Worm (Caenorhabditis elegans) whole organism, young adult: ENCODE data around the gene ins-23.

ENCODE experiments used
- B0019.2 ChIP-seq: fragments of 200-800 bp; sonication (Bioruptor generic); conservative IDR thresholded peaks from 2 replicates; pipeline ENCODE4 v1.3.6; 2022; ENCODE audit warnings: missing genetic modification reagents, missing genetic modification characterization, missing compliant biosample characterization
- C06A6.2 ChIP-seq: fragments of 200-800 bp; sonication (Bioruptor generic); conservative IDR thresholded peaks from 2 replicates; pipeline ENCODE4 v1.3.6; 2022; ENCODE audit warnings: missing genetic modification characterization, missing compliant biosample characterization
- D2030.7 ChIP-seq: fragments of 200-800 bp; sonication (Bioruptor generic); IDR thresholded peaks from 2 replicates; pipeline ENCODE4 v1.3.6; 2022; ENCODE audit warnings: missing genetic modification reagents, missing genetic modification characterization, missing compliant biosample characterization
- F23B12.7 ChIP-seq: sonication (generic microtip); optimal IDR thresholded peaks from 2 replicates; lab custom pipeline; 2017; ENCODE audit warnings: missing genetic modification characterization, mild to moderate bottlenecking, missing compliant biosample characterization, antibody characterized with exemption, moderate library complexity; ENCODE audit not compliant: insufficient read depth
- F52B5.7 ChIP-seq: sonication (generic microtip); optimal IDR thresholded peaks from 2 replicates; lab custom pipeline; 2016; ENCODE audit warnings: mild to moderate bottlenecking, missing genetic modification characterization, missing compliant biosample characterization
- F57C9.4 ChIP-seq: sonication (generic microtip); optimal IDR thresholded peaks from 2 replicates; lab custom pipeline; 2017; ENCODE audit warnings: mild to moderate bottlenecking, missing genetic modification characterization, missing compliant biosample characterization
- K12H6.12 ChIP-seq: fragments of 200-800 bp; sonication (Bioruptor generic); optimal IDR thresholded peaks from 2 replicates; lab custom pipeline; 2018; ENCODE audit warnings: mild to moderate bottlenecking, missing genetic modification characterization, missing compliant biosample characterization
- T07F8.4 ChIP-seq: sonication (generic microtip); optimal IDR thresholded peaks from 2 replicates; lab custom pipeline; 2016; ENCODE audit warnings: mild to moderate bottlenecking, missing genetic modification characterization, moderate library complexity, missing compliant biosample characterization
- T26A5.8 ChIP-seq: sonication (generic microtip); optimal IDR thresholded peaks from 2 replicates; lab custom pipeline; 2016; ENCODE audit warnings: missing genetic modification characterization, missing compliant biosample characterization
- ZK185.1 ChIP-seq: sonication (generic microtip); optimal IDR thresholded peaks from 2 replicates; lab custom pipeline; 2016; ENCODE audit warnings: mild to moderate bottlenecking, missing genetic modification characterization, missing compliant biosample characterization; ENCODE audit not compliant: poor library complexity, severe bottlenecking
- ama-1 ChIP-seq, 3 experiments: fragments of 150-350 bp in 1 of 3; sonication (generic microtip) in 2 of 3; optimal IDR thresholded peaks; 2 replicates each; lab custom pipeline; 2014 to 2018; ENCODE audit warnings: missing biosample characterization in 2 of 3, missing genetic modification characterization in 2 of 3, missing genetic modification reagents in 2 of 3
- aptf-2 ChIP-seq: fragments of 200-800 bp; sonication (Bioruptor generic); conservative IDR thresholded peaks from 2 replicates; pipeline ENCODE4 v1.3.6; 2022; ENCODE audit warnings: missing genetic modification reagents, missing genetic modification characterization, missing compliant biosample characterization
- aptf-3 ChIP-seq: fragments of 200-800 bp; sonication (Bioruptor generic); IDR thresholded peaks from 2 replicates; pipeline ENCODE4 v1.3.6; 2022; ENCODE audit warnings: missing genetic modification characterization, missing compliant biosample characterization
- atf-7 ChIP-seq: sonication (generic microtip); optimal IDR thresholded peaks from 2 replicates; lab custom pipeline; 2017; ENCODE audit warnings: mild to moderate bottlenecking, missing genetic modification characterization, missing compliant biosample characterization
- attf-5 ChIP-seq: fragments of 200-800 bp; sonication (Bioruptor generic); optimal IDR thresholded peaks from 2 replicates; lab custom pipeline; 2018; ENCODE audit warnings: mild to moderate bottlenecking, missing genetic modification characterization, missing compliant biosample characterization
- bed-2 ChIP-seq: fragments of 200-800 bp; sonication (Bioruptor generic); IDR thresholded peaks from 2 replicates; pipeline ENCODE4 v1.3.6; 2022; ENCODE audit warnings: missing genetic modification reagents, missing genetic modification characterization, missing compliant biosample characterization
- ceh-27 ChIP-seq: fragments of 200-800 bp; sonication (Bioruptor generic); optimal IDR thresholded peaks from 2 replicates; lab custom pipeline; 2018; ENCODE audit warnings: mild to moderate bottlenecking, missing genetic modification characterization, moderate library complexity, missing compliant biosample characterization
- ceh-79 ChIP-seq: sonication (generic microtip); optimal IDR thresholded peaks from 2 replicates; lab custom pipeline; 2017; ENCODE audit warnings: mild to moderate bottlenecking, missing genetic modification characterization, missing compliant biosample characterization
- ceh-91 ChIP-seq: fragments of 200-800 bp; sonication (Bioruptor generic); IDR thresholded peaks from 2 replicates; pipeline ENCODE4 v1.3.6; 2022; ENCODE audit warnings: missing genetic modification reagents, missing genetic modification characterization, missing compliant biosample characterization
- egl-44 ChIP-seq: fragments of 200-800 bp; sonication (Bioruptor generic); IDR thresholded peaks from 2 replicates; pipeline ENCODE4 v1.3.6; 2022; ENCODE audit warnings: missing genetic modification reagents, missing genetic modification characterization, missing compliant biosample characterization
- him-1 ChIP-seq: sonication (generic microtip); optimal IDR thresholded peaks from 2 replicates; lab custom pipeline; 2016; ENCODE audit warnings: missing genotype, missing genetic modification reagents, missing genetic modification characterization, missing compliant biosample characterization
- hrde-1 ChIP-seq: sonication (generic microtip); optimal IDR thresholded peaks from 2 replicates; lab custom pipeline; 2016; ENCODE audit warnings: missing genetic modification characterization, mild to moderate bottlenecking, missing compliant biosample characterization, moderate library complexity, missing genotype, missing genetic modification reagents, borderline replicate concordance
- hsf-1 ChIP-seq: fragments of 200-800 bp; sonication (Bioruptor generic); IDR thresholded peaks from 2 replicates; pipeline ENCODE4 v1.3.6; 2022; ENCODE audit warnings: missing genetic modification reagents, missing genetic modification characterization, missing compliant biosample characterization
- let-607 ChIP-seq, 2 experiments: fragments of 200-800 bp in 1 of 2; sonication (Bioruptor generic) in 1 of 2; sonication (generic microtip) in 1 of 2; optimal IDR thresholded peaks; 2 replicates each; lab custom pipeline; 2016 to 2018; ENCODE audit warnings: mild to moderate bottlenecking in 2 of 2, missing compliant biosample characterization in 2 of 2, missing genetic modification characterization in 2 of 2, moderate library complexity in 2 of 2, missing genotype in 1 of 2
- lir-1 ChIP-seq: fragments of 200-800 bp; sonication (Bioruptor generic); conservative IDR thresholded peaks from 2 replicates; pipeline ENCODE4 v1.3.6; 2022; ENCODE audit warnings: missing genetic modification reagents, missing genetic modification characterization, missing compliant biosample characterization
- lsl-1 ChIP-seq: fragments of 200-800 bp; sonication (Bioruptor generic); optimal IDR thresholded peaks from 2 replicates; lab custom pipeline; 2018; ENCODE audit warnings: mild to moderate bottlenecking, missing genetic modification characterization, moderate library complexity, missing compliant biosample characterization
- madf-3 ChIP-seq: fragments of 200-800 bp; sonication (Bioruptor generic); IDR thresholded peaks from 2 replicates; pipeline ENCODE4 v1.3.6; 2022; ENCODE audit warnings: missing genetic modification reagents, missing genetic modification characterization, missing compliant biosample characterization
- madf-6 ChIP-seq: fragments of 200-800 bp; sonication (Bioruptor generic); IDR thresholded peaks from 2 replicates; pipeline ENCODE4 v1.3.6; 2022; ENCODE audit warnings: missing genetic modification reagents, missing genetic modification characterization, missing compliant biosample characterization
- mcd-1 ChIP-seq: fragments of 200-800 bp; sonication (Bioruptor generic); IDR thresholded peaks from 2 replicates; pipeline ENCODE4 v1.3.6; 2022; ENCODE audit warnings: missing genetic modification reagents, missing genetic modification characterization, missing compliant biosample characterization
- pbrm-1 ChIP-seq: fragments of 200-800 bp; sonication (Bioruptor generic); IDR thresholded peaks from 2 replicates; pipeline ENCODE4 v1.3.6; 2022; ENCODE audit warnings: missing genetic modification reagents, missing genetic modification characterization, missing compliant biosample characterization
- rec-8 ChIP-seq, 2 experiments: sonication (generic microtip); optimal IDR thresholded peaks; 2 replicates each; lab custom pipeline; 2016; ENCODE audit warnings: mild to moderate bottlenecking in 2 of 2, missing genetic modification characterization in 2 of 2, missing genetic modification reagents in 2 of 2, missing genotype in 2 of 2, missing biosample characterization in 1 of 2, missing compliant biosample characterization in 1 of 2, moderate library complexity in 1 of 2
- sea-2 ChIP-seq: fragments of 200-800 bp; sonication (Bioruptor generic); IDR thresholded peaks from 2 replicates; pipeline ENCODE4 v1.3.6; 2022; ENCODE audit warnings: missing genetic modification characterization, missing compliant biosample characterization
- snpc-3.4 ChIP-seq: sonication (generic microtip); optimal IDR thresholded peaks from 2 replicates; lab custom pipeline; 2017; ENCODE audit warnings: missing genetic modification characterization, mild to moderate bottlenecking, missing compliant biosample characterization, antibody characterized with exemption, moderate library complexity, missing genotype, missing genetic modification reagents
- unc-130 ChIP-seq: sonication (generic microtip); optimal IDR thresholded peaks from 2 replicates; lab custom pipeline; 2016; ENCODE audit warnings: missing genetic modification reagents, missing genetic modification characterization, missing compliant biosample characterization
- zim-3 ChIP-seq: sonication (generic microtip); optimal IDR thresholded peaks from 2 replicates; lab custom pipeline; 2017; ENCODE audit warnings: mild to moderate bottlenecking, missing genetic modification characterization, moderate library complexity, missing compliant biosample characterization
- ztf-18 ChIP-seq: sonication (generic microtip); optimal IDR thresholded peaks from 2 replicates; lab custom pipeline; 2016; ENCODE audit warnings: missing genotype, mild to moderate bottlenecking, missing genetic modification characterization, missing compliant biosample characterization
- ztf-6 ChIP-seq: fragments of 200-800 bp; sonication (Bioruptor generic); IDR thresholded peaks from 2 replicates; pipeline ENCODE4 v1.3.6; 2022; ENCODE audit warnings: missing genetic modification reagents, missing genetic modification characterization, missing compliant biosample characterization

The ins-23 gene

DNA sequence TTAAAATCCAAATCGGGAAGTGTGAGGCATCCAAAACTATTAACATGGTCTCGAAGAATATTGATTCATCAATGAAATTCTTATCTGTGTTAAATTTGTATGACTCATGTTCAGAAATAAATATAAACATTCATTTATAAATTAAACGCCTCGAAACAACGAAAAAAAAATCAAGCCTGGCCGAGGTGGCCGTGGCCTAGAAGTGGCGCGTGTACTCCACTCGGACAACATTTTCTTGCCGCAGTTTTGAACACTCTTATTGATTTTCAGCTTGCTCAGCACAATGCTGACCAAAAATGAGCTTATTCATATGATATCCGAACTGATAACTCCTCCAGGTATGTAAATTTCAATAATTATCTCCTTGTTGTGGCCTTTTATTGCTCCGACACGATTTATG, 36.1 kb downstream of the ins-23 start, which contains the start of gene ekl-6:
TSS of gene ekl-6 (plus strand) at position 265 of the 400 bp plus-strand sequence.
- TF ChIP-seq hsf-1 (GFP tag; lab: Robert Waterston, UW) = no peak
- TF ChIP-seq ceh-27 (GFP tag; lab: Kevin White, UChicago) = peak; percentile 67
- 0 out of 2 replicates have a peak, but pooled peaks have one; percentile 29 for TF ChIP-seq bed-2 (GFP tag; lab: Robert Waterston, UW)
- peak; percentile 6 for TF ChIP-seq ztf-18 (tag; lab: Kevin White, UChicago)
- peak; percentile 4 for TF ChIP-seq lsl-1 (GFP tag; lab: Kevin White, UChicago)
- TF ChIP-seq ama-1 (optimal IDR thresholded peaks at IDR 0.05; lab: Kevin White, UChicago) = no peak
- TF ChIP-seq ama-1 (GFP tag; optimal IDR thresholded peaks at IDR 0.05; lab: Kevin White, UChicago) = no peak
- peak; percentile 53; the same call in 1 of the 2 replicates for TF ChIP-seq madf-6 (GFP tag; lab: Robert Waterston, UW)
- TF ChIP-seq ztf-6 = 0 out of 2 replicates have a peak, but pooled peaks have one; percentile 6
- TF ChIP-seq F57C9.4 (tag; lab: Kevin White, UChicago) = no peak
- peak in 1 of 2 experiments; percentile 58 for TF ChIP-seq rec-8 (tag; optimal IDR thresholded peaks at IDR 0.05; lab: Kevin White, UChicago)
- TF ChIP-seq lir-1 (GFP tag; lab: Robert Waterston, UW) = 0 out of 2 replicates have a peak, but pooled peaks have one; percentile 39
- TF ChIP-seq snpc-3.4 (tag; lab: Kevin White, UChicago) = no peak
- TF ChIP-seq ZK185.1 (tag; lab: Kevin White, UChicago) = peak; percentile 89
- TF ChIP-seq let-607 (tag; optimal IDR thresholded peaks at IDR 0.05; lab: Kevin White, UChicago) = peak in 1 of 2 experiments; percentile 41
- TF ChIP-seq K12H6.12 = peak; percentile 11
- no peak for TF ChIP-seq egl-44 (GFP tag; lab: Robert Waterston, UW)
- 0 out of 2 replicates have a peak, but pooled peaks have one; percentile 9 for TF ChIP-seq aptf-2 (GFP tag; lab: Robert Waterston, UW)
- TF ChIP-seq B0019.2 (GFP tag; lab: Robert Waterston, UW) = 0 out of 2 replicates have a peak, but pooled peaks have one; percentile 23
- TF ChIP-seq attf-5 (GFP tag; lab: Kevin White, UChicago) = peak; percentile 44
- no peak for TF ChIP-seq atf-7 (tag; lab: Kevin White, UChicago)
- no peak for TF ChIP-seq F23B12.7 (tag; lab: Kevin White, UChicago)
- TF ChIP-seq unc-130 (GFP tag; lab: Kevin White, UChicago) = peak; percentile 79
- no peak for TF ChIP-seq hrde-1
- peak; percentile 42; the same call in 1 of the 2 replicates for TF ChIP-seq ceh-91
- TF ChIP-seq mcd-1 (GFP tag; lab: Robert Waterston, UW) = peak; percentile 55
- TF ChIP-seq, all 124 proteins: peak for 17

DNA sequence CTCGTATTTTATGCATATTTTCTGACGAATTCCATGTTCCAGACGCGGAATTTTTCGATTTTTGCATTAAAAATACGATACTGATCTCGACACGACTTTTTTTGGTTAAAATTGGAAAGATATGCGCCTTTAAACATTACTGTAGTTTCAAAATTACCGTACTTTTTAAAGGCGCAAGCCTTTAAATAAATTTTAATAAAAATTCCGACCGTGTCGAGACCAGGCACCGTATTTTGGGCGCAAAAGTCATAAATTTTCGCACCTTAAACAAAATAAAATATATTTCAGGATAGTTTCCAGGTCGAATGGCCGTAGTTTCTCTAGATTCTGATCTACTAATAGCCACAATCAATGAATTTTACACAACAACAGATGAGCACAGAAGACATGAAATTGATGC, 41.2 kb downstream of the ins-23 start, which contains the start of gene T16G12.6:
TSS of gene T16G12.6 (plus strand) at position 301 of the 400 bp plus-strand sequence.
- TF ChIP-seq T26A5.8 (tag; lab: Kevin White, UChicago) (no peak), madf-3 (GFP tag; lab: Robert Waterston, UW) (no peak), ceh-79 (tag; lab: Kevin White, UChicago) (no peak), pbrm-1 (GFP tag; lab: Robert Waterston, UW) (no peak), C06A6.2 (GFP tag; lab: Robert Waterston, UW) (no peak), lsl-1 (GFP tag; lab: Kevin White, UChicago) (no peak), F52B5.7 (no peak), sea-2 (GFP tag; lab: Robert Waterston, UW) (no peak), T07F8.4 (tag; lab: Kevin White, UChicago) (no peak), zim-3 (tag; lab: Kevin White, UChicago) (no peak), him-1 (tag; lab: Kevin White, UChicago) (no peak), D2030.7 (GFP tag; lab: Robert Waterston, UW) (no peak), aptf-3 (no peak)
